Fruit fly (Drosophila melanogaster): ENCODE data around the gene CG7600.

CG7600 gene

DNA sequence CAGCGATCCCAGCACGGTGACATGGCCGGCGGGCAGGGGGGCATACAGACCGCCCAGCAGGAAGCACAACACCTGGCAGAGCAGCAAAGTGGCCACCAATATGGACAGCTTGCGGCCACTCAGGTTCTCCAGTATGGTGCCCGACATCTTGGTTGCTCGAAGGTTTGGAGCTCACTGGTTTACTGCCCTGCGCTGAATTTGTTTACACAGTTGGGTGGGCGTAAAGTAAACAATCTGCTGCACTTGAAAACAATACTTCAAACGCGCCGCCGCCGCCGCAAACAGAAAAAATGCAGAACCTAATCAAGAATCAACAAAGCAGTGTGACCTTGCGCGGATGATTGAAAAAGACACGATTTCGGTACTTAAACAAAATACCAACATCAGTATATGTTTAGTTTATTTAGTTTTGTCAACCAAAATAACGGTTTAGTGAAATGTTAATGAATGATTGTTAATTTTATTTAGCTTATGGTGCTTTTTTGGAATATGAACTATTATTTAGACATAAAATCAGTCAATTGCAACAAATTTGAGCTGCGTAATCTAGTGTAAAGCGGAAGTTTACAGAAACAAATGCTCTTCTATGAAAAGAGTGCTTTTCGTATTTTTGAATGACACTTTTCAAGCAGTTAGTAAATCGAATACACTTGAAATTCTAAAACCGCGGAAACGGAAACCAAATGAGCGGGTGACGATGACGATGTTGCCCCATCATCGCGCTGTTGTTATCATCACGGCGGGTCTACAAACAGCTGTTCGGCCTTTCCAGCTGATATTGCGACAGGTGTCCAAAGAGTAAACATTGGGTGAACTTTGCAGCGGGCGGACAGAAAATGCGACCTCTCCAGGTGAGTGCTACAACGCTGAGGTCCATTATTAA, 41.0 kb upstream of the CG7600 start, which contains the start of the genes wls and Adck5 (continued):
- TF ChIP-seq CG10274 (GFP tag; optimal IDR thresholded peaks at IDR 0.05): peak; percentile 32
- peak; percentile 81 for TF ChIP-seq CG7987 (GFP tag; optimal IDR thresholded peaks at IDR 0.05)
- TF ChIP-seq Sry-δ (GFP tag; optimal IDR thresholded peaks at IDR 0.05): peak; percentile 25
- no peak for TF ChIP-seq Vsx1 (GFP tag; optimal IDR thresholded peaks at IDR 0.05)
- TF ChIP-seq Opbp (GFP tag; IDR thresholded peaks at IDR 0.05; ENCODE audit: partially characterized antibody): no peak
- peak; percentile 13 for TF ChIP-seq fd3F (GFP tag; optimal IDR thresholded peaks at IDR 0.05)
- TF ChIP-seq CG6175 (GFP tag; IDR thresholded peaks at IDR 0.05): no peak
- TF ChIP-seq CG9817 (tag; optimal IDR thresholded peaks at IDR 0.05): peak; percentile 17
- peak; percentile 83 for TF ChIP-seq caup (GFP tag; optimal IDR thresholded peaks at IDR 0.05; ENCODE audit: severe bottlenecking)
- TF ChIP-seq Doc3 (GFP tag; IDR thresholded peaks at IDR 0.05; ENCODE audit: partially characterized antibody): no peak
- TF ChIP-seq CG1024 (GFP tag; IDR thresholded peaks at IDR 0.05): no peak; the same call in 1 of the 2 replicates
- TF ChIP-seq CG13775 (GFP tag; optimal IDR thresholded peaks at IDR 0.05): peak; percentile 58
- TF ChIP-seq CG17912 (GFP tag; optimal IDR thresholded peaks at IDR 0.05): peak; percentile 45
- peak; percentile 10 for TF ChIP-seq kay (GFP tag; optimal IDR thresholded peaks at IDR 0.05)
- TF ChIP-seq Ptx1 (GFP tag; IDR thresholded peaks at IDR 0.05): no peak
- no peak for TF ChIP-seq Kr (GFP tag; optimal IDR thresholded peaks at IDR 0.05)
- no peak for TF ChIP-seq Max (GFP tag; optimal IDR thresholded peaks at IDR 0.05)
- TF ChIP-seq CG1792 (GFP tag; optimal IDR thresholded peaks at IDR 0.05): no peak
- TF ChIP-seq tx (GFP tag; optimal IDR thresholded peaks at IDR 0.05): no peak
- no peak for TF ChIP-seq ssp (GFP tag; IDR thresholded peaks at IDR 0.05)
- peak; percentile 27 for TF ChIP-seq CG18011 (GFP tag; optimal IDR thresholded peaks at IDR 0.05)
- peak; percentile 46 for TF ChIP-seq ATbp (GFP tag; optimal IDR thresholded peaks at IDR 0.05)
- no peak for TF ChIP-seq amos (GFP tag; IDR thresholded peaks at IDR 0.05; ENCODE audit: partially characterized antibody)
- no peak for TF ChIP-seq tio (GFP tag; optimal IDR thresholded peaks at IDR 0.05)
- no peak for TF ChIP-seq CG8765 (GFP tag; IDR thresholded peaks at IDR 0.05)
- no peak for TF ChIP-seq dmrt11E (tag; optimal IDR thresholded peaks at IDR 0.05)
- TF ChIP-seq tll (GFP tag; optimal IDR thresholded peaks at IDR 0.05): no peak
- TF ChIP-seq chinmo (GFP tag; IDR thresholded peaks at IDR 0.05; ENCODE audit: partially characterized antibody): 0 out of 4 replicates have a peak, but pooled peaks have one; percentile 40
- no peak for TF ChIP-seq Dfd (GFP tag; optimal IDR thresholded peaks at IDR 0.05)
- TF ChIP-seq jing (GFP tag; optimal IDR thresholded peaks at IDR 0.05): no peak
- TF ChIP-seq Fer2 (tag; optimal IDR thresholded peaks at IDR 0.05): peak; percentile 25
- TF ChIP-seq BEAF-32 (GFP tag; optimal IDR thresholded peaks at IDR 0.05): peak; percentile 41
- TF ChIP-seq CG14441 (GFP tag; IDR thresholded peaks at IDR 0.05): no peak
- peak; percentile 62 for TF ChIP-seq Fer3 (tag; optimal IDR thresholded peaks at IDR 0.05)
- TF ChIP-seq cwo (GFP tag; optimal IDR thresholded peaks at IDR 0.05): no peak
- peak; percentile 40 for TF ChIP-seq eyg (GFP tag; optimal IDR thresholded peaks at IDR 0.05)
- peak; percentile 39 for TF ChIP-seq CG6683 (GFP tag; optimal IDR thresholded peaks at IDR 0.05)
- TF ChIP-seq ewg (GFP tag; optimal IDR thresholded peaks at IDR 0.05): peak; percentile 12
- TF ChIP-seq gsb (GFP tag; IDR thresholded peaks at IDR 0.05): no peak
- TF ChIP-seq CG4424 (GFP tag; optimal IDR thresholded peaks at IDR 0.05): peak; percentile 38
- TF ChIP-seq tna (GFP tag; IDR thresholded peaks at IDR 0.05; ENCODE audit: partially characterized antibody): no peak
- peak; percentile 10 for TF ChIP-seq CG13123 (GFP tag; optimal IDR thresholded peaks at IDR 0.05)
- peak; percentile 79 for TF ChIP-seq BtbVII (GFP tag; optimal IDR thresholded peaks at IDR 0.05)
- no peak for TF ChIP-seq CG15269 (tag; optimal IDR thresholded peaks at IDR 0.05)
- no peak for TF ChIP-seq Hr39 (optimal IDR thresholded peaks at IDR 0.05)
- no peak for TF ChIP-seq Hmx (GFP tag; optimal IDR thresholded peaks at IDR 0.05)
- TF ChIP-seq CG1529 (GFP tag; optimal IDR thresholded peaks at IDR 0.05): peak; percentile 21
- TF ChIP-seq gce (GFP tag; IDR thresholded peaks at IDR 0.05): peak; percentile 64; the same call in 1 of the 3 replicates
